Fruit fly (Drosophila melanogaster): ENCODE data around the gene Acp95EF.

The Acp95EF gene

dm6 chr3R:24218565-24218964, 10.2 kb upstream of the Acp95EF start, which contains the start of gene CG17786:
CG17786 (minus strand) TSS chr3R:24218718.
- TF ChIP-seq hkb (optimal IDR thresholded peaks at IDR 0.05) = no peak
- TF ChIP-seq hkb (GFP tag; IDR thresholded peaks at IDR 0.05) = peak; percentile 49
- no peak for TF ChIP-seq CG12219 (GFP tag; optimal IDR thresholded peaks at IDR 0.05)
- TF ChIP-seq cato (GFP tag; optimal IDR thresholded peaks at IDR 0.05; ENCODE audit: borderline replicate concordance) = no peak
- TF ChIP-seq CG13296 (GFP tag; optimal IDR thresholded peaks at IDR 0.05) = peak; percentile 3
- TF ChIP-seq CG12769 (tag; optimal IDR thresholded peaks at IDR 0.05) = peak; percentile 56
- no peak for TF ChIP-seq CG18764 (GFP tag; optimal IDR thresholded peaks at IDR 0.05)
- TF ChIP-seq her (GFP tag; optimal IDR thresholded peaks at IDR 0.05) = peak; percentile 48
- no peak for TF ChIP-seq Ssrp (tag; optimal IDR thresholded peaks at IDR 0.05)
- no peak for TF ChIP-seq en (GFP tag; optimal IDR thresholded peaks at IDR 0.05)
- no peak for TF ChIP-seq HmgD (GFP tag; optimal IDR thresholded peaks at IDR 0.05)
- peak; percentile 33 for TF ChIP-seq odd (GFP tag; optimal IDR thresholded peaks at IDR 0.05)
- TF ChIP-seq amos (GFP tag; IDR thresholded peaks at IDR 0.05; ENCODE audit: partially characterized antibody) = peak; percentile 27; the same call in 1 of the 2 replicates
- TF ChIP-seq nom (GFP tag; optimal IDR thresholded peaks at IDR 0.05) = peak; percentile 69
- no peak for TF ChIP-seq mirr (GFP tag; optimal IDR thresholded peaks at IDR 0.05)
- no peak for TF ChIP-seq Lim3 (GFP tag; IDR thresholded peaks at IDR 0.05)
- TF ChIP-seq gro (GFP tag; optimal IDR thresholded peaks at IDR 0.05) = peak; percentile 5
- TF ChIP-seq dimm (GFP tag; IDR thresholded peaks at IDR 0.05) = no peak
- no peak for TF ChIP-seq CG9817 (tag; optimal IDR thresholded peaks at IDR 0.05)
- peak; percentile 17 for TF ChIP-seq CrebB (tag; optimal IDR thresholded peaks at IDR 0.05)
- no peak for TF ChIP-seq CG11093 (GFP tag; IDR thresholded peaks at IDR 0.05)
- peak; percentile 56 for TF ChIP-seq chm (GFP tag; IDR thresholded peaks at IDR 0.05)
- no peak for TF ChIP-seq z (GFP tag; IDR thresholded peaks at IDR 0.05)
- no peak for TF ChIP-seq CG7987 (GFP tag; optimal IDR thresholded peaks at IDR 0.05)
- TF ChIP-seq CG1832 (GFP tag; optimal IDR thresholded peaks at IDR 0.05) = peak; percentile 54
- no peak for TF ChIP-seq cad (GFP tag; optimal IDR thresholded peaks at IDR 0.05)
- TF ChIP-seq CG32532 (GFP tag; IDR thresholded peaks at IDR 0.05) = 0 out of 2 replicates have a peak, but pooled peaks have one; percentile 18
- TF ChIP-seq chinmo (GFP tag; IDR thresholded peaks at IDR 0.05; ENCODE audit: partially characterized antibody) = peak; percentile 89; the same call in 3 of the 4 replicates
- TF ChIP-seq CG14014 (GFP tag; IDR thresholded peaks at IDR 0.05) = no peak
- TF ChIP-seq knrl (GFP tag; IDR thresholded peaks at IDR 0.05; ENCODE audit: partially characterized antibody) = 0 out of 3 replicates have a peak, but pooled peaks have one; percentile 25
- TF ChIP-seq CG13287 (GFP tag; IDR thresholded peaks at IDR 0.05; ENCODE audit: partially characterized antibody) = peak; percentile 64
- TF ChIP-seq otp (GFP tag; IDR thresholded peaks at IDR 0.05) = peak; percentile 36; the same call in 1 of the 3 replicates
- TF ChIP-seq kni (GFP tag; optimal IDR thresholded peaks at IDR 0.05) = peak; percentile 73
- TF ChIP-seq rib (GFP tag; IDR thresholded peaks at IDR 0.05) = 0 out of 2 replicates have a peak, but pooled peaks have one; percentile 40
- no peak for TF ChIP-seq CG17568 (GFP tag; optimal IDR thresholded peaks at IDR 0.05)
- peak; percentile 14 for TF ChIP-seq CG6765 (GFP tag; optimal IDR thresholded peaks at IDR 0.05)
- TF ChIP-seq Hmr (GFP tag; optimal IDR thresholded peaks at IDR 0.05) = peak; percentile 8
- TF ChIP-seq CG9609 (GFP tag; optimal IDR thresholded peaks at IDR 0.05) = no peak
- peak; percentile 28 for TF ChIP-seq Fer1 (GFP tag; optimal IDR thresholded peaks at IDR 0.05)
- peak; percentile 35; the same call in 1 of the 3 replicates for TF ChIP-seq zen2 (GFP tag; IDR thresholded peaks at IDR 0.05; ENCODE audit: partially characterized antibody)
- TF ChIP-seq HLHmδ (GFP tag; optimal IDR thresholded peaks at IDR 0.05) = peak; percentile 17
- TF ChIP-seq CG10543 (GFP tag; optimal IDR thresholded peaks at IDR 0.05) = peak; percentile 35
- TF ChIP-seq CG42726 (GFP tag; IDR thresholded peaks at IDR 0.05; ENCODE audit: partially characterized antibody) = peak; percentile 26; the same call in 1 of the 2 replicates
- TF ChIP-seq az2 (GFP tag; optimal IDR thresholded peaks at IDR 0.05) = no peak
- TF ChIP-seq E2f2 (GFP tag; IDR thresholded peaks at IDR 0.05) = no peak; the same call in 1 of the 2 replicates
- TF ChIP-seq Sin3A (optimal IDR thresholded peaks at IDR 0.05) = no peak
- TF ChIP-seq Jarid2 (GFP tag; optimal IDR thresholded peaks at IDR 0.05) = peak; percentile 82
- 0 out of 2 replicates have a peak, but pooled peaks have one; percentile 19 for TF ChIP-seq CG9932 (GFP tag; IDR thresholded peaks at IDR 0.05)
- TF ChIP-seq Trl (optimal IDR thresholded peaks at IDR 0.05) = peak; percentile 79 to 81
- TF ChIP-seq Trl (GFP tag; optimal IDR thresholded peaks at IDR 0.05) = no peak
- TF ChIP-seq CG6683 (GFP tag; optimal IDR thresholded peaks at IDR 0.05) = no peak

All from whole organism, embryonic.